Worm (Caenorhabditis elegans) whole organism, young adult: ENCODE data around the gene akap-1.

Source experiments
- F49E8.2 ChIP-seq: sonication (generic microtip); optimal IDR thresholded peaks from 3 replicates; lab custom pipeline; 2017; ENCODE audit warnings: missing genetic modification characterization, mild to moderate bottlenecking, missing compliant biosample characterization, antibody characterized with exemption, moderate library complexity; ENCODE audit not compliant: insufficient read depth
- ama-1 ChIP-seq, 3 experiments: fragments of 150-350 bp in 1 of 3; sonication (generic microtip) in 2 of 3; optimal IDR thresholded peaks; 2 replicates each; lab custom pipeline; 2014 to 2018; ENCODE audit warnings: missing biosample characterization in 2 of 3, missing genetic modification characterization in 2 of 3, missing genetic modification reagents in 2 of 3
- ceh-58 ChIP-seq: fragments of 200-800 bp; sonication (Bioruptor generic); IDR thresholded peaks from 2 replicates; pipeline ENCODE4 v1.3.6; 2022; ENCODE audit warnings: missing genetic modification characterization, missing compliant biosample characterization
- dox-1 ChIP-seq: fragments of 200-800 bp; sonication (Bioruptor generic); IDR thresholded peaks from 2 replicates; pipeline ENCODE4 v1.3.6; 2022; ENCODE audit warnings: missing genetic modification reagents, missing genetic modification characterization, missing compliant biosample characterization
- mes-4 ChIP-seq: sonication (generic microtip); optimal IDR thresholded peaks from 2 replicates; lab custom pipeline; 2016; ENCODE audit warnings: missing genotype, missing genetic modification characterization, missing compliant biosample characterization
- pha-4 ChIP-seq: fragments of 150-350 bp; sonication (generic microtip); optimal IDR thresholded peaks from 2 replicates; lab custom pipeline; 2014; ENCODE audit warnings: missing biosample characterization, missing genetic modification reagents, missing genetic modification characterization

- TF ChIP-seq F49E8.2 (tag; lab: Kevin White, UChicago) (no peak), pha-4 (tag; lab: Kevin White, UChicago) (no peak), ama-1 (optimal IDR thresholded peaks at IDR 0.05; lab: Kevin White, UChicago) (no peak), ama-1 (GFP tag; optimal IDR thresholded peaks at IDR 0.05; lab: Kevin White, UChicago) (no peak), dox-1 (GFP tag; lab: Robert Waterston, UW) (no peak), mes-4 (tag; lab: Kevin White, UChicago) (no peak), ceh-58 (GFP tag; lab: Robert Waterston, UW) (no peak)
Measured at ce11 chrIII:6317345-6317744, 35.8 kb upstream of the akap-1 start.
